Worm (Caenorhabditis elegans) whole organism, L4/young adult: Measurements from ENCODE around the gene sre-56.

Experiments used
- W03F9.2 ChIP-seq: fragments of 150-350 bp; optimal IDR thresholded peaks from 2 replicates; lab custom pipeline; 2014; ENCODE audit warnings: missing biosample characterization, missing genetic modification characterization
- dao-5 ChIP-seq: sonication (generic microtip); optimal IDR thresholded peaks from 2 replicates; lab custom pipeline; 2016; ENCODE audit warnings: missing genotype, missing genetic modification characterization, moderate library complexity, missing compliant biosample characterization
- him-1 ChIP-seq: sonication (generic microtip); optimal IDR thresholded peaks from 2 replicates; lab custom pipeline; 2016; ENCODE audit warnings: missing genotype, missing genetic modification reagents, missing genetic modification characterization, missing compliant biosample characterization

The sre-56 gene

DNA sequence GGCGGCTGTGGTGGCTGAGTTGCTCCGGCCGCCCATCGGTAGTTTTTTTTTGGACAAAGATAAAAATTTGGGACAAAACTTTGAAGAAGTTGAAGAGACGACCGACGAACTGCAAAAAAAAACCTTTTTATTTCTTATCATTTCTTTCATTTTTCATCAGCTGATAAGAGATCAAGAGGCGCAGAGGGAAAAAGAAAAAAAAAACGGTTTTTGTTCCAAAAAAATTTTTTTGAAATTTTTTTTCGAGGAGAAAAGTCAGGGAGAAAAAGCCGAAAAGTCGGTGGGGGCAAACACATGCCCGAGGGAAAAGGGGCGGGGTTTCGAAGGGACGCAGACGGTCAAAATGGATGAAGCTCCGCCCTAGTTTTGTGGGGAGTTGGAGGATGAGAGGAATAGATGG lies 27.9 kb downstream of the sre-56 start, which contains the start of gene ras-1:
TSS of gene ras-1 (minus strand) at position 129 of the 400 bp plus-strand sequence.
- TF ChIP-seq W03F9.2 (tag; lab: Kevin White, UChicago): no peak
- no peak for TF ChIP-seq him-1
- no peak for TF ChIP-seq dao-5 (tag; lab: Kevin White, UChicago)

DNA sequence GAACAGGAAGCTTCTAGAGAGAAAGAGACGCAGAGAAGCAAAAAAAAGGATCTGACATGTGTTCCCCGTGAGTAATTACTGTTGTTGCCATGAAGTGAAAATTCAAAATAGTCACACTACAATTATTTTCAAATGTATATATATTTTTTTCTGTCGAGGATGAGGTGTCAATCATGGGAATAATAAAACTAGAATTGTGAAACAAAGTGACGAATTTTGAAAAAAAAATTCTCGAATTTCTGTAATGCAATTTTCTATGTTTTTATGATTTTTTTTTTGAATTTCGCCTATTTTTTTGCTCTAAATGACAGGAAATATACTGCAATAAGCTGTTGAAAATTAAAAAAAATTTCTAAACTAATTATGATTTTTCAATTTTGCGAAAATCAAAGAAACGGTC lies 28.8 kb downstream of the sre-56 start:
- TF ChIP-seq him-1: no peak
- TF ChIP-seq dao-5 (tag; lab: Kevin White, UChicago): no peak
- TF ChIP-seq W03F9.2 (tag; lab: Kevin White, UChicago): no peak

DNA sequence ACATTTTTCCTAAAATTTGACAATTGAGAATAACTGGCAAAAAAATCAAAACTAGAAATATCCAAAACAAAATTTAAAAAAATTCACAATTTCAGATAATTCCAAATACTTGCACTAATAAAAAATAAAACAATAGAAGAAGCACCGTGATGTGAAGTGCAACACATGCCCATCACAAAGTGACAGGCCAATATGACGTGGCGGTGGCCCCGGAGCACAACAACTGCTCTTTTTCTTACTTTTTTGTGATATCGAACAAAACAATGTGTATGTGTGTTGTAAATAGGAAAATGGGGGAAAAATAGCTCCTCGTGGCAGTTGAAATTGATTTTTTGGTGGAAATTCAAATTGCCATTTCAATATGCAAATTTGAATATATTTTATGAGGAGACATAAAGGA lies 29.6 kb downstream of the sre-56 start:
- TF ChIP-seq W03F9.2 (tag; lab: Kevin White, UChicago): no peak
- no peak for TF ChIP-seq dao-5 (tag; lab: Kevin White, UChicago)
- TF ChIP-seq him-1: no peak

DNA sequence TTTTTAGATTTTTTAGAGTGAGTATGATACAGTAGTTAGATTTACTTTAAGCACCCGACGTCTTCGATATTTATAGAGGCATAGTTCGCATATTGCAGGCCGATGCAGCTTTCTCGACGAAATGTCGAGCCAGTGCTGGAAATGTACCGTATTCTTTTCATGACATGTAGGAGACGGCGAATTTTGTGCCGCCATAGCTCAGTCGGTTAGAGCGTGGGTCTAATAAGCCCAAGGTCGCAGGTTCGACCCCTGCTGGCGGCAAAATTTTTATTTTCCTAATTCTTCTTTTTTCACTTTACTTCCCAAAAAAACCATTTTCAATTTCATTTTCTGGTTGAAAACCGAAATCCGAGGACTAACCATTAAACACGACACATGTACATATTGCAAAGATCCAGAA lies 38.0 kb downstream of the sre-56 start:
- TF ChIP-seq him-1: no peak
- TF ChIP-seq W03F9.2 (tag; lab: Kevin White, UChicago): no peak
- no peak for TF ChIP-seq dao-5 (tag; lab: Kevin White, UChicago)

DNA sequence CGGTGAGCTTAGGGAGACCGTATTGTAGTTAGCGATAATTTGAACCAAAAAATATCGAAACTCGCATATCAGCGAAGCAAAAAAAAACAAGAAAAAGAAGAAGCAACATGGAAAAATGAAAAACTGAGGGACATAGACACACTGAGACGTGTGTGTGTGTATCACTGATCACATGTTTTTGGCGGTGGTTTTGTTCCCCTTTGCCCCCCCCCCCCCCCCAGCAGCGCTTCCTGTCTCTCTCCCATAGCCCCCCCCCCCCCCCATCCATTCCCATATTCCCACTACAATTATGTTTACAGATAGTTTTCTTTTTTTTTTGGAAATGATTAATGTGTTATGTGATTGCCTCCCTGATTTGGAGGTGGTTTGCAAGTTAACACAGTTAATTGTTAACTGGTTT lies 44.9 kb downstream of the sre-56 start:
- TF ChIP-seq dao-5 (tag; lab: Kevin White, UChicago) (no peak), W03F9.2 (tag; lab: Kevin White, UChicago) (no peak), him-1 (no peak)

DNA sequence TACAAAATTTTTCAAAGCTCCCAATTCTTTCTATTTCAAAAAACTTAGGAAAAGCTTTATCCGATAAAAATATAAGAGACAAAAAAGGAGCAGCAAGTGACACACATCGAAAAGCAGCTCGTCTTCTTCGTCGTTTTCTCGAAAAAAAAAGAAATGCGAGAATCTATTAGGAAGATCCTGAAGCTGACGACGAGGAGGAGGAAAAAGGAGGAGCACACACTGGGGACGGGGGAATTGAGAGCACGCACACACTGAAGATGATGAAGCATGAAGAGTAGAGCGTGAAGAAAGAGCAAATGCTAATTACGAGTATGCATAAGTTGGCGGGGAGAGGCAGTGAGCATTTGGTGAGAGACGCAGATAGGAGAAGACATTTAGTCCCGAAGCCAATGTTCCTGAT lies 49.7 kb downstream of the sre-56 start:
- no peak for TF ChIP-seq him-1
